Worm (Caenorhabditis elegans) whole organism, late embryonic: ENCODE data around the gene nspd-6.

Experiments
- K02D7.2 ChIP-seq: sonication (generic microtip); optimal IDR thresholded peaks from 2 replicates; lab custom pipeline; 2017; ENCODE audit warnings: mild to moderate bottlenecking, missing genetic modification characterization, missing compliant biosample characterization
- K09A11.1 ChIP-seq: sonication (generic microtip); optimal IDR thresholded peaks from 2 replicates; lab custom pipeline; 2017; ENCODE audit warnings: antibody characterized with exemption, mild to moderate bottlenecking, missing genetic modification characterization, missing compliant biosample characterization; ENCODE audit not compliant: insufficient read depth
- ama-1 ChIP-seq: fragments of 150-350 bp; optimal IDR thresholded peaks from 2 replicates; lab custom pipeline; 2014
- ceh-18 ChIP-seq: sonication (generic microtip); optimal IDR thresholded peaks from 2 replicates; lab custom pipeline; 2016; ENCODE audit warnings: missing genetic modification characterization, missing compliant biosample characterization
- ceh-19 ChIP-seq: fragments of 200-800 bp; sonication (Bioruptor generic); optimal IDR thresholded peaks from 2 replicates; lab custom pipeline; 2018; ENCODE audit warnings: mild to moderate bottlenecking, missing genetic modification characterization, missing compliant biosample characterization
- ceh-2 ChIP-seq: sonication (generic microtip); optimal IDR thresholded peaks from 2 replicates; lab custom pipeline; 2016; ENCODE audit warnings: missing genotype, missing genetic modification characterization, missing compliant biosample characterization
- ceh-22 ChIP-seq: sonication (generic microtip); optimal IDR thresholded peaks from 2 replicates; lab custom pipeline; 2017; ENCODE audit warnings: missing biosample characterization, missing genetic modification characterization
- ceh-24 ChIP-seq: sonication (generic microtip); optimal IDR thresholded peaks from 2 replicates; lab custom pipeline; 2016; ENCODE audit warnings: mild to moderate bottlenecking, missing genetic modification characterization, missing compliant biosample characterization
- ceh-30 ChIP-seq: fragments of 150-350 bp; optimal IDR thresholded peaks from 2 replicates; lab custom pipeline; 2014; ENCODE audit warnings: missing biosample characterization, missing genetic modification characterization
- ceh-31 ChIP-seq: sonication (generic microtip); optimal IDR thresholded peaks from 2 replicates; lab custom pipeline; 2016; ENCODE audit warnings: missing genetic modification characterization, missing compliant biosample characterization
- ceh-34 ChIP-seq: sonication (generic microtip); optimal IDR thresholded peaks from 2 replicates; lab custom pipeline; 2016; ENCODE audit warnings: mild to moderate bottlenecking, missing genetic modification characterization, missing compliant biosample characterization
- ceh-6 ChIP-seq: fragments of 200-800 bp; sonication (Bioruptor generic); optimal IDR thresholded peaks from 2 replicates; lab custom pipeline; 2018; ENCODE audit warnings: mild to moderate bottlenecking, missing genetic modification characterization, missing compliant biosample characterization
- che-1 ChIP-seq: sonication (generic microtip); optimal IDR thresholded peaks from 2 replicates; lab custom pipeline; 2016; ENCODE audit warnings: mild to moderate bottlenecking, missing genetic modification characterization, missing compliant biosample characterization
- dmd-4 ChIP-seq: sonication (generic microtip); optimal IDR thresholded peaks from 2 replicates; lab custom pipeline; 2016; ENCODE audit warnings: borderline replicate concordance, missing genetic modification characterization, missing compliant biosample characterization
- elt-2 ChIP-seq: sonication (generic microtip); optimal IDR thresholded peaks from 2 replicates; lab custom pipeline; 2016; ENCODE audit warnings: missing genetic modification reagents, missing genetic modification characterization, missing compliant biosample characterization
- fkh-10 ChIP-seq: fragments of 150-350 bp; optimal IDR thresholded peaks from 2 replicates; lab custom pipeline; 2014; ENCODE audit warnings: missing biosample characterization, missing genetic modification reagents, missing genetic modification characterization
- hlh-30 ChIP-seq: sonication (generic microtip); optimal IDR thresholded peaks from 2 replicates; lab custom pipeline; 2017; ENCODE audit warnings: antibody characterized with exemption, missing genetic modification characterization, missing compliant biosample characterization; ENCODE audit not compliant: insufficient read depth
- hlh-8 ChIP-seq: sonication (generic microtip); optimal IDR thresholded peaks from 2 replicates; lab custom pipeline; 2016; ENCODE audit warnings: missing genotype, missing genetic modification characterization, missing compliant biosample characterization
- madf-2 ChIP-seq: sonication (generic microtip); optimal IDR thresholded peaks from 2 replicates; lab custom pipeline; 2017; ENCODE audit warnings: missing genetic modification characterization, missing compliant biosample characterization
- nfya-1 ChIP-seq: sonication (generic microtip); optimal IDR thresholded peaks from 2 replicates; lab custom pipeline; 2017; ENCODE audit warnings: missing genetic modification characterization, mild to moderate bottlenecking, missing compliant biosample characterization, antibody characterized with exemption, moderate library complexity
- nhr-232 ChIP-seq: sonication (generic microtip); optimal IDR thresholded peaks from 2 replicates; lab custom pipeline; 2016; ENCODE audit warnings: missing genetic modification characterization, missing compliant biosample characterization
- npax-4 ChIP-seq: sonication (generic microtip); optimal IDR thresholded peaks from 2 replicates; lab custom pipeline; 2016; ENCODE audit warnings: missing genetic modification characterization, missing compliant biosample characterization
- odd-2 ChIP-seq: sonication (generic microtip); optimal IDR thresholded peaks from 2 replicates; lab custom pipeline; 2017; ENCODE audit warnings: antibody characterized with exemption, mild to moderate bottlenecking, missing genetic modification characterization, missing compliant biosample characterization
- pag-3 ChIP-seq: sonication (generic microtip); optimal IDR thresholded peaks from 2 replicates; lab custom pipeline; 2016; ENCODE audit warnings: missing compliant biosample characterization, missing genetic modification characterization, borderline replicate concordance
- pax-1 ChIP-seq: fragments of 150-350 bp; optimal IDR thresholded peaks from 2 replicates; lab custom pipeline; 2014; ENCODE audit warnings: missing biosample characterization, missing genetic modification characterization
- pha-2 ChIP-seq: sonication (generic microtip); optimal IDR thresholded peaks from 2 replicates; lab custom pipeline; 2017; ENCODE audit warnings: mild to moderate bottlenecking, missing genetic modification characterization, missing compliant biosample characterization
- pqm-1 ChIP-seq: sonication (generic microtip); optimal IDR thresholded peaks from 2 replicates; lab custom pipeline; 2016; ENCODE audit warnings: missing genetic modification characterization, missing compliant biosample characterization
- ref-2 ChIP-seq: sonication (generic microtip); optimal IDR thresholded peaks from 2 replicates; lab custom pipeline; 2016; ENCODE audit warnings: missing genetic modification characterization, missing compliant biosample characterization
- sox-2 ChIP-seq: fragments of 200-800 bp; sonication (Bioruptor generic); IDR thresholded peaks from 2 replicates; pipeline ENCODE4 v1.3.6; 2022; ENCODE audit warnings: missing genetic modification reagents, missing genetic modification characterization, missing compliant biosample characterization
- syd-9 ChIP-seq: sonication (generic microtip); optimal IDR thresholded peaks from 2 replicates; lab custom pipeline; 2016; ENCODE audit warnings: mild to moderate bottlenecking, missing genetic modification characterization, moderate library complexity, missing compliant biosample characterization
- tbx-2 ChIP-seq: sonication (generic microtip); optimal IDR thresholded peaks from 2 replicates; lab custom pipeline; 2016; ENCODE audit warnings: missing genetic modification characterization, missing compliant biosample characterization
- tbx-7 ChIP-seq: sonication (generic microtip); optimal IDR thresholded peaks from 2 replicates; lab custom pipeline; 2016; ENCODE audit warnings: missing genotype, missing genetic modification characterization, missing compliant biosample characterization
- unc-3 ChIP-seq, 2 experiments: fragments of 200-800 bp in 1 of 2; sonication (Bioruptor generic) in 1 of 2; sonication (generic microtip) in 1 of 2; conservative IDR thresholded peaks in 1 of 2; optimal IDR thresholded peaks in 1 of 2; 2 replicates each; pipeline versions ENCODE4 v1.3.6 to Lab custom; 2016 to 2022; ENCODE audit warnings: missing compliant biosample characterization in 2 of 2, missing genetic modification characterization in 2 of 2, missing genetic modification reagents in 1 of 2
- unc-42 ChIP-seq: sonication (generic microtip); optimal IDR thresholded peaks from 2 replicates; lab custom pipeline; 2016; ENCODE audit warnings: missing genotype, missing genetic modification characterization, missing compliant biosample characterization
- unc-55 ChIP-seq: sonication (generic microtip); optimal IDR thresholded peaks from 2 replicates; lab custom pipeline; 2017; ENCODE audit warnings: missing biosample characterization, missing genetic modification reagents, missing genetic modification characterization
- unc-86 ChIP-seq: sonication (generic microtip); optimal IDR thresholded peaks from 2 replicates; lab custom pipeline; 2016; ENCODE audit warnings: missing genetic modification characterization, missing compliant biosample characterization

Gene nspd-6

DNA sequence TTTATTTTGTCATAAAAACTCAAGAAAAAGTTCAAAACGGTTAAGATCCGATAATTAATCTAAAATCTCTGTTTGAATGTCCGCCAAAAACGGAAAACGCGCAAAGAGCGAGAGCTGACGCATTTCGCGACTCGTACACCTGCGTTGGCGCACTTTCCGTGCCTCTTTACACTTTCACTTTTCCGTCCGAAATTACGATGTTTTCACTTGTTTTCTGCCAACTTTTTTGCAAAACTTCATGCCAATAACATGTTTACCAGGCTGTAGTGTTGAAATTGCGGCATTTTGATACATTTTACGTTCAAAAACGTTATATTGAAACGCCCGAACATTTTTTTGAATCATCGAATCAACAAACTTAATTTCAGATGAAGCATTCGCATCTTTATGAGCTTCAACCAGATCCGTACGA is 18.2 kb upstream of the nspd-6 start, which contains the start of gene W03F8.4 (continued):
- TF ChIP-seq unc-3 (GFP tag; conservative IDR thresholded peaks at IDR 0.05; lab: Robert Waterston, UW) (no peak), unc-3 (tag; optimal IDR thresholded peaks at IDR 0.05; lab: Kevin White, UChicago) (peak; percentile 8), ceh-2 (peak; percentile 35), pqm-1 (tag; lab: Kevin White, UChicago) (no peak), madf-2 (tag; lab: Kevin White, UChicago) (peak; percentile 34), che-1 (tag; lab: Kevin White, UChicago) (peak; percentile 37), sox-2 (GFP tag; lab: Robert Waterston, UW) (no peak), ceh-30 (tag; lab: Kevin White, UChicago) (peak; percentile 83), ceh-18 (tag; lab: Kevin White, UChicago) (peak; percentile 53), unc-86 (tag; lab: Kevin White, UChicago) (no peak), K02D7.2 (peak; percentile 37), hlh-8 (tag; lab: Kevin White, UChicago) (no peak), ceh-34 (tag; lab: Kevin White, UChicago) (peak; percentile 64), ref-2 (tag; lab: Kevin White, UChicago) (peak; percentile 69), pha-2 (tag; lab: Kevin White, UChicago) (peak; percentile 45)

DNA sequence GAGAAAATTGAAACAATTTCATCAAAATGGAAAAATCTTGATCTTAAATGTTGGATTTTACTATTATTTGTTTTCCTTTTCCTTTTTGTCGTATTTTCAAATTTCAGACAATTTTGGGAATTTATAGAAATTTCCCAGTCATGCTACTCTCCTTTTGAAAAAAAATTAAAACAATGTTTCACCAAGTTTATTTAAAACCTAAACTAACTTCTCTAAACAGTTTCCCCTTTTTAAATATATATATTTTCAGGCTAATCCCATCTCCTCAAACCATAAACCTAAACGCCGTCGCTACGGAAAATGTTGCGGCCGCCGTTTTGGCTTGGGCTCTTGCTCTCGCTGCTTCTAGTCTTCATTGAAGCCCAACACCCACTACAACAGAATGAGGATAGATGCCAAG is 7.5 kb upstream of the nspd-6 start, which contains the start of gene lam-1:
Gene lam-1, plus strand, starts transcription at position 301 of the 400 bp plus-strand sequence.
- no peak for TF ChIP-seq ceh-19 (GFP tag; lab: Kevin White, UChicago)
- no peak for TF ChIP-seq tbx-7 (tag; lab: Kevin White, UChicago)
- TF ChIP-seq nfya-1: no peak
- TF ChIP-seq unc-3 (GFP tag; conservative IDR thresholded peaks at IDR 0.05; lab: Robert Waterston, UW): no peak
- no peak for TF ChIP-seq unc-3 (tag; optimal IDR thresholded peaks at IDR 0.05; lab: Kevin White, UChicago)
- no peak for TF ChIP-seq fkh-10
- no peak for TF ChIP-seq dmd-4

DNA sequence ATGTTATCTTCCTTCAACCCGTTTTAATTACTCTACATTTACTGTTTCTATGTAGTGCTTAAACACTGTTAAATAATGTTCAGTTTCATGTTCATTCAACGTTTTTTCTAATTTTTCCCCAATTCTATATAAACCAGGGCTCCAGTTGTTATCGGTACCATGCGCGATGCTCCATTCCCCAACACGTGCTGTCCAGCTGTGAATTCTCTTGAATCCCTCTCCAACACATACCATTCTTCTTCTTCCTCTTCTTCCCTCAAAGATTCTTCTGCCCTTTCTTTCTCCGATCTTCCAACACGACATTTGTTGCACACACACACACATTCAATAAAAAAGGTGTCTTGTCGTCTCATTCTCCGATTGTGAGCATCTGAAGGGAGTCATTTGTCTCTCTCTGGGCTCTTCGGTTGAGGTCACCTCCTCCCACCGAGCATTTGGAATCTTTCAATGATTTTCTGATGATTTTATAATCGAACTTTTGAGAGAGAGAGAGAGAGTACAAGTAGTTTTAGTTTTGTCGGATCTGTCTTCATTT is 6.5 kb upstream of the nspd-6 start:
- TF ChIP-seq unc-42 (tag; lab: Kevin White, UChicago): no peak
- TF ChIP-seq elt-2 (tag; lab: Kevin White, UChicago): no peak
- no peak for TF ChIP-seq syd-9
- TF ChIP-seq ceh-6 (GFP tag; lab: Kevin White, UChicago): no peak
- no peak for TF ChIP-seq pax-1 (tag; lab: Kevin White, UChicago)
- peak; percentile 95 for TF ChIP-seq hlh-8 (tag; lab: Kevin White, UChicago)
- TF ChIP-seq ceh-31 (tag; lab: Kevin White, UChicago): no peak
- TF ChIP-seq dmd-4: no peak

DNA sequence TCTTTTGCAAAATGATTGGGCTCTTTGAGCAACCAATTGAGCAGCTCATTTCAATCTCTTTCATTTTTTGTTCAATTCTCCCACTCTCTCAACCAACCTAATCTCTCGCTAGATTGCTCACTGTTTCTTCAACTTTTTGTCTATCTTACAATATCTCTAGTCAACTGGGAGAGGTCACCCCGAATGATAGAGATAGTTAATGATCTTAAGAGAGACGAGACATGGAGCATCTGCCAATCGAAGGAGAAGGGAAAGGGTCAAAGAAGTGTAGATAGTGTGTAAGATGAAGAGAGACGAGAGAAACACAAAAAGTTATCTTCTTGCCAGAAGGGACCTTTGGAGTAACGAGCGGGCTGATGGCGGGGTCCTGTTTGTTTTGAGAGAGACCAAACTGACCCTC is 3.8 kb upstream of the nspd-6 start:
- TF ChIP-seq K09A11.1 (no peak), ama-1 (lab: Kevin White, UChicago) (no peak), unc-55 (GFP tag; lab: Kevin White, UChicago) (peak; percentile 58), hlh-8 (tag; lab: Kevin White, UChicago) (no peak), ceh-24 (tag; lab: Kevin White, UChicago) (no peak), ceh-22 (tag; lab: Kevin White, UChicago) (peak; percentile 7), tbx-2 (tag; lab: Kevin White, UChicago) (peak; percentile 12), odd-2 (no peak), ref-2 (tag; lab: Kevin White, UChicago) (peak; percentile 16), ceh-18 (tag; lab: Kevin White, UChicago) (peak; percentile 50), nhr-232 (tag; lab: Kevin White, UChicago) (no peak), hlh-30 (tag; lab: Kevin White, UChicago) (no peak), elt-2 (tag; lab: Kevin White, UChicago) (peak; percentile 14), nfya-1 (peak; percentile 74), npax-4 (no peak), pag-3 (tag; lab: Kevin White, UChicago) (no peak)
